Worm (Caenorhabditis elegans): Measurements from ENCODE around the gene F15E6.3.

The F15E6.3 gene

DNA sequence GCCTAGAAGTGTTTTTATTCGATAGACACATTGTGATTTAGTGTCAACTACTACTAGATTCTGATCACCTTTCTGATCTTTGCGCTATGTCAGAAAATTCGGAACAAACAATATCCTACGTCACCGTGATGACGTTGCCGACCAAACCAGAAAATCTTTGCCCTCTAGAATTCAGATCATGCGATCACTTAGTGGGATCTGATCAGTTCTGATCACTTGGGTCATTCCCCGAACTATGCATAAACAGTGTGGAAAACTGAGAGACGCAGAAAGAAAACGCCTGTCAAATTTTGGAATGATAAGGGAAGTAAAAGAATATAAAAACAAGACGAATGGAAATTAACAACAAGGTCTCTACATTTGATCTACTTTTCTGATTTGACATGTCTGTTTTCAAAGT is at the start of gene F15E6.3:
F15E6.3 (plus strand) TSS at position 344 of the 400 bp plus-strand sequence.
- TF ChIP-seq T23F11.4 (GFP tag; optimal IDR thresholded peaks at IDR 0.05) (no peak), che-1 (tag; optimal IDR thresholded peaks at IDR 0.05) (no peak), K09A11.1 (tag; optimal IDR thresholded peaks at IDR 0.05; ENCODE audit: insufficient read depth) (no peak), K02D7.2 (tag; optimal IDR thresholded peaks at IDR 0.05) (no peak), ceh-6 (GFP tag; optimal IDR thresholded peaks at IDR 0.05) (no peak), hlh-13 (GFP tag; optimal IDR thresholded peaks at IDR 0.05) (no peak), pqm-1 (tag; optimal IDR thresholded peaks at IDR 0.05) (no peak)

DNA sequence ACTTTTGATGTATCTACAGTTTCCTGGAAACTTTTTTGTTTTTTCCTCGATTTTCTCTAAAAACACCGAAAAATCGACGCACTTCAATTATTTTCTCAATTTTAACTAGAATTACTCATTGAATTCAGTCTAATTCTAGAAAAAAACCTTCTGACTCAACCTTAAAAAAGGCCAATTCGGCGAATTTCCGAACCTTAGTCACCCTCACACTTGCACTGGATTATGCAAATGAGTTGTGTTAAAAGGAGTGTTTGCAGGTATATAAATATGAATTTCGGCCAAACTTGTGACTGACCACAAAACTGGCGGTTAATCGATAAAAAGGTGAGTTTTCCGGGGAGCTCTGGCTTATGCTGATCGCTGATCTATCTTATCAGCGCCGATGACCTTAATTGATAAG is 48.2 kb upstream of the F15E6.3 start, which contains the start of gene ttr-20:
ttr-20 (plus strand) TSS at position 301 of the 400 bp plus-strand sequence.
- no peak for TF ChIP-seq ceh-6 (GFP tag; optimal IDR thresholded peaks at IDR 0.05)
- TF ChIP-seq F13H6.1 (tag; optimal IDR thresholded peaks at IDR 0.05): no peak
- no peak for TF ChIP-seq ahr-1 (tag; optimal IDR thresholded peaks at IDR 0.05)
- no peak for TF ChIP-seq ceh-45 (GFP tag; IDR thresholded peaks at IDR 0.05)
- no peak for TF ChIP-seq fkh-10 (GFP tag; optimal IDR thresholded peaks at IDR 0.05)
- no peak for TF ChIP-seq ceh-31 (tag; optimal IDR thresholded peaks at IDR 0.05)
- no peak for TF ChIP-seq unc-86 (tag; optimal IDR thresholded peaks at IDR 0.05)

DNA sequence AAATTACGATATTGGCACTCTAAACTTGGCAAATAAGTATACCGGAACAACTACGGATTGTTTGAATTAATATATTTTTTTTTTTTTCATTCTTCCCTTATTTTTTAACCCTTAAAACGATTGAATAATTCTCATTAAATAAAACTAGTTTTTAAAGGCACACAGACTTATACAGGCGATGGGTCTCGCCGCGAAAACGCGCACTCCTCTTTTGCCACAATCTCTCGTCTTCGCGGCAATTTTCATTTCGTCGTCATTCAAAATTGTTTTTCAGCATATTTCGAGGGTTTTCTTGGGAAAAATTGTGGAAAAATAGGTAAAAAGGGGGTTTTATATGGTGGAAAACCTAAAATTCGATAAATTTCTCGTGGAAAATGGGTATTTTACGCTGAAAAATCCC is 47.4 kb upstream of the F15E6.3 start:
- TF ChIP-seq pros-1 (tag; optimal IDR thresholded peaks at IDR 0.05): no peak
- no peak for TF ChIP-seq ceh-24 (tag; optimal IDR thresholded peaks at IDR 0.05)
- peak; percentile 22 for TF ChIP-seq unc-42 (tag; optimal IDR thresholded peaks at IDR 0.05)

DNA sequence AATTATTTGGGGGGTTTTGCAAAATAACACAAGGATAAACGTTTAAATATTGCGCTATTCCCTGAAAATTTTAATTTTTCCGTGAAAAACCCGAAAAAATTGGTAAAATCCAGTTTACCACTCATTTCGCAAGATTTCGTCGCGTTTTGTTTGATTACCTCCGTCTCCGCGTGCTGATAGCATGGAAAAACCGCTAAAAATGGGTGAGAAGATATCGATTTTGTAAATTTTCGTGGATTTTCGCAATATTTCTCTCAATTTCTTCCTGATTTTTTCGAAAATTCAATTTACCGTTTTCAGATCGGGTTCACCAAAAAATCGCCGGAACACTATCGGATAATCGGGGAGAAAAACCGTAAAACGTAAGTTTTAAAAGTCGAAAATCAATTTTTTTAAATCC is 46.9 kb upstream of the F15E6.3 start, which contains the start of gene ama-1:
ama-1 (plus strand) TSS at position 301 of the 400 bp plus-strand sequence.
- TF ChIP-seq pha-2 (tag; optimal IDR thresholded peaks at IDR 0.05) (peak; percentile 43), ceh-24 (tag; optimal IDR thresholded peaks at IDR 0.05) (no peak)

DNA sequence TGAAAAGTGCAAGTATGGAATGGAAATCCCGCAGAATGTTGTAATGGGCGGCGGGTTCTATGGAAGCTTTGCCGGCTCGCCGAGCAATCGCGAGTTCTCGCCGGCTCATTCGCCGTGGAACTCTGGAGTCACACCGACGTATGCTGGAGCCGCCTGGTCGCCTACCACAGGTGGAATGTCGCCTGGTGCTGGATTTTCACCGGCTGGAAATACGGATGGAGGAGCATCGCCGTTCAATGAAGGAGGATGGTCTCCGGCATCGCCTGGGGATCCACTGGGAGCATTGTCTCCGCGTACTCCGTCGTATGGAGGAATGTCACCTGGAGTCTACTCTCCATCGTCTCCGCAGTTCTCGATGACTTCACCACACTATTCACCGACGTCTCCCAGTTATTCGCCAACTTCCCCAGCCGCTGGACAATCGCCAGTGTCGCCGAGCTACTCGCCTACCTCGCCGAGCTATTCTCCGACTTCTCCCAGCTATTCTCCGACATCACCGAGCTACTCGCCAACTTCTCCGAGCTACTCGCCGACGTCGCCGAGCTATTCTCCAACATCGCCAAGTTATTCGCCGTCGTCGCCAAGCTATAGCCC is 39.6 kb upstream of the F15E6.3 start:
- TF ChIP-seq nhr-11 (tag; optimal IDR thresholded peaks at IDR 0.05) (no peak), ceh-45 (GFP tag; IDR thresholded peaks at IDR 0.05) (no peak), che-1 (tag; optimal IDR thresholded peaks at IDR 0.05) (no peak)

DNA sequence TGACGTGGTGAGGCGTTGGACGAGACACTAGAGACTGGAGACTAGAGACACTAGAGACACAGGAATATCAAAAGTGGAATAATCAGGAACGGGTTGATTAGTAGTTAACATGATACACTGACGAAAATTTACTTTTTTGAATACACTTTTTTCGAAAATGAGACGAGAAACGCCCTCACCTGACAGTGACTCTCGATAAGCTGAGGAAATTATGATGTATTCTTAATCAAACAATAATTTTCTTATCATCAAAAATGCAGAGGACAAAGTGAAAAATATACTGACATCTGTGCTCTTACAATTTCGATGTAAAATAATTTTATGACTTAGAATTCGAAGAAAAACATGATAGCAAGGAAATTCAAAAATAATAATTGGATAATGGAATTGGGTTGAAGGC is 35.3 kb upstream of the F15E6.3 start:
- TF ChIP-seq hlh-6 (tag; optimal IDR thresholded peaks at IDR 0.05): no peak
- TF ChIP-seq odd-2 (tag; optimal IDR thresholded peaks at IDR 0.05): no peak
- no peak for TF ChIP-seq nhr-11 (tag; optimal IDR thresholded peaks at IDR 0.05)
- TF ChIP-seq ceh-22 (tag; optimal IDR thresholded peaks at IDR 0.05): no peak
- no peak for TF ChIP-seq ref-2 (tag; optimal IDR thresholded peaks at IDR 0.05)

DNA sequence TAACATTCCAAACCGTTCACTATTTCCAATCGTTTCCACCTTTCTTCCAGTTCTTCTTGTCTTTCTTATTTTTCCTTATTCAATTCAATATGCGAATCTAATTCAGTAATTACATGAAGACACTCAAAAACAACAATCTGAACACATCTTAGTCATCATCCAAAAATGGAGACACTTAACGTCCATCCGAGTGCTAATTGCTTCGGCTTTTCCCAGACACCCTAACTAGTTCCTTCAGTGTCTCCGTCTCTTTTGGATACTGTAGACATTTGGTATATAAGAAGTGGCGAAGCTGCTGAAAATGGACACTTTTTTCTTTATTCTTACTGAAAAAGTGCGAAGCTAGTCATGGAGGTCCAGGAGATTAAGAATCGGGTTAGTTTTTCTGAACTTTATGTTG is 31.7 kb upstream of the F15E6.3 start, which contains the start of gene col-33:
col-33 (plus strand) TSS at position 301 of the 400 bp plus-strand sequence.
- TF ChIP-seq ceh-18 (tag; optimal IDR thresholded peaks at IDR 0.05) (no peak), hlh-15 (tag; optimal IDR thresholded peaks at IDR 0.05) (no peak), nhr-11 (tag; optimal IDR thresholded peaks at IDR 0.05) (no peak), ceh-19 (GFP tag; optimal IDR thresholded peaks at IDR 0.05) (no peak), Y22D7AL.16 (tag; optimal IDR thresholded peaks at IDR 0.05) (no peak), sox-2 (GFP tag; IDR thresholded peaks at IDR 0.05) (no peak), ceh-22 (tag; optimal IDR thresholded peaks at IDR 0.05) (no peak), syd-9 (tag; optimal IDR thresholded peaks at IDR 0.05) (no peak), hlh-8 (tag; optimal IDR thresholded peaks at IDR 0.05) (no peak), ceh-24 (tag; optimal IDR thresholded peaks at IDR 0.05) (no peak), nfya-1 (tag; optimal IDR thresholded peaks at IDR 0.05) (no peak), eyg-1 (tag; optimal IDR thresholded peaks at IDR 0.05) (no peak), dve-1 (tag; optimal IDR thresholded peaks at IDR 0.05) (no peak), tbx-2 (tag; optimal IDR thresholded peaks at IDR 0.05) (no peak), ceh-2 (tag; optimal IDR thresholded peaks at IDR 0.05) (no peak), rnt-1 (tag; optimal IDR thresholded peaks at IDR 0.05) (no peak)
